Fruit fly (Drosophila melanogaster): ENCODE results near the gene CG9839.
A peak's percentile ranks its signal among the peaks of the same experiment; 100 is the strongest.

CG9839 gene

DNA sequence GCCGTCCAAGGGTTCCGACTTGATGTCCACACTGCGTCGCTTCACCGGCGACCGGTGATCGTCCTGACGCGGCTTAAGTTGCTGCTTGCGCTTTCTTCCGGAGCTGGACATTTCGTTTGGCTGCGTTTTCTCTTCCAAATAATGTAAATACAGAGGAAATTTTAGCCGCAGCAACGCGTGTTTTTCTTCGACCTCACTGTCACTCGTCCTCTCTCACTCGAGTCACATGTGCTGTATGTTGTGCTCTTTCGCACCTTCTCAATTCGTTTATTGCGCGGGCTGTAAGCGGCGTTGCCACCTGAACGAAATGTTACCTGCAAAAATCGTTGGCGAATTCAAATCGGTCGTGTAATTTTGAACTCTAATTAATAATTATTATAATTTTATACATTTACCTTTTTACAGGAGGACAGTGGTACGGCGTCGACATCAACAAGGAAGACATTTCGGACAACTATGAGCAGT lies at the start of gene CG9839:
TSS of gene CG9839 (minus strand) at position 415 of the 465 bp plus-strand sequence.
- TF ChIP-seq noc (tag; optimal IDR thresholded peaks at IDR 0.05) = no peak

DNA sequence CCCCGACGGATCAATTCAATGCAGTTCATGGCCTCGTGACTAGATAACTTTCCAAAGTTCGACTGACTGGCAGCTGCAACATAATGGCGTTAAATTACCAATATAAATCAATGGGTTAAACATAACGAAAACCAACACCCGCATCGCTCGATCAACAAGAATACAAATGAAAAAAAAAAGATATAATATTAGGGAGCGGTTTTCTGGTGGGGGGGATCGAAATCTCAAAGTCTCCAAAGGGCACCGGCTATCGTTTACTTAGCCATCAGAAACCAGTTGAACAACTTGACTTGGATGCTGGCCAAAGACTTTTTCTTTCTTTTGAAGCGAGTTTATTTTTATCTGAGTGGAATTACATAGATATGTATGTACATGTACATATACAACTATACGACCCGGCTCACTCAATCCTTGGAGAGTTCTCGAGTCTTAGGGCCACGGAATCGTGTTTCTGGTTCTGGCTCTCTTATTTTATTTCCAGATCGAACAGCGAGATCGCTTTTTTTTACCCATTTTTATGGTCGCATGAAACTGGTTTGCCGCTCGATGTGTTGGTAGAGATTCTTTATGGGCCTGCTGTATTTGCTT lies 49.1 kb upstream of the CG9839 start:
- no peak for TF ChIP-seq noc (tag; optimal IDR thresholded peaks at IDR 0.05)

DNA sequence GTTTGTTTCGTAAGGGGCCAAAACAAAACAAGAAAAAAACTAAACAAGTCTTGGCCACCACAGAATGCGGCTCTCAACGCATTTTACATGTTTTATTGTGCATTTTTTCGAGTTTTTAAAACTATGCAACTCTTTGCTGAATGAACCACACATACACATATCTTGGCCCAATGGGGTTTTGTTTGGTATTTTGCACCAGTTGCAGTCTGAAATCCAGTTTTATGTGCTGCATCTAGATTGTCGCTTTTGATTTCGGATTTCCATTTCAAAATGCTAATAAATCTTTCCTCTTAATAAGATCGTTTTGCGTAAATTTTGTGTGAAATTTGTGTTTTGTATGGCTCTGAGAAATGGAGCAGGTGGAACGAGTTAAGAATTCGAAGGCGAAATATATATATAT lies 48.1 kb upstream of the CG9839 start:
- no peak for TF ChIP-seq noc (tag; optimal IDR thresholded peaks at IDR 0.05)

DNA sequence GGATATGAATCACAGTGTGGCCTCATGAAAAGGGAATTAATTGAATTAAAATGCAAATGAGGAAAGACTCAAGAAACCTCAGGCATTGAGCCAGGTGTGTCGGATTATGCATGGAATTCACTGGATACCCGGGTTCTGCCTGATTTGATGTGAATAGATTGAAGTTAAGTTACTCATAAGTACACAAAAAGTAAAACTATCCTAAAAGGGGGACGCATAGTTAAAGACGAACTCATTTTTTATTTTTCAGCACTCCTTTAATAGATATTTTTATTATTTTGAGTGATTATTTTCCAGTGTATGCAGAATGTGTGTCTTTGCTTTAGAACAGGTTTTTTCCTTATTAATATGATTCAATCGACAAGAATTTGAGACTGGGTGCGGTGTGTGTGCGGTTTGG lies 47.6 kb upstream of the CG9839 start:
- TF ChIP-seq noc (tag; optimal IDR thresholded peaks at IDR 0.05) = no peak

DNA sequence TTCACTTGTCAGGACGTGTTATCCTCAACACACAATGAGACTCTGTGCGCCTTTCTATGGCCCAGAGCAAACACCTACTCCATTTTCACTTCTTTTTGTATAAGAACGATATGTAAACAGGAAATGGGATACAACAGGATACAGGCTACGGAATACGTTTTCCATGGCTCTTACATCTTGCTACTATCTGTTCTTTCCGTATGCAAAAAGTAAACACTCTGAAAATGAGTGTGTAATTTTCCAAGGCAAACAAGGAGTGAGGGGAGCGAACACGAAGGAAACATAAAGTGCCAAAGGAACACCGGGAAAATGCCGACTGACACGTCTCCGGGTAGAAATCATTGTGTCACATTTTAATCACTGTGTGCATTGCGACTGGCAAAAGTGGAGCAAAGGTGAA lies 45.0 kb upstream of the CG9839 start:
- TF ChIP-seq noc (tag; optimal IDR thresholded peaks at IDR 0.05) = no peak

DNA sequence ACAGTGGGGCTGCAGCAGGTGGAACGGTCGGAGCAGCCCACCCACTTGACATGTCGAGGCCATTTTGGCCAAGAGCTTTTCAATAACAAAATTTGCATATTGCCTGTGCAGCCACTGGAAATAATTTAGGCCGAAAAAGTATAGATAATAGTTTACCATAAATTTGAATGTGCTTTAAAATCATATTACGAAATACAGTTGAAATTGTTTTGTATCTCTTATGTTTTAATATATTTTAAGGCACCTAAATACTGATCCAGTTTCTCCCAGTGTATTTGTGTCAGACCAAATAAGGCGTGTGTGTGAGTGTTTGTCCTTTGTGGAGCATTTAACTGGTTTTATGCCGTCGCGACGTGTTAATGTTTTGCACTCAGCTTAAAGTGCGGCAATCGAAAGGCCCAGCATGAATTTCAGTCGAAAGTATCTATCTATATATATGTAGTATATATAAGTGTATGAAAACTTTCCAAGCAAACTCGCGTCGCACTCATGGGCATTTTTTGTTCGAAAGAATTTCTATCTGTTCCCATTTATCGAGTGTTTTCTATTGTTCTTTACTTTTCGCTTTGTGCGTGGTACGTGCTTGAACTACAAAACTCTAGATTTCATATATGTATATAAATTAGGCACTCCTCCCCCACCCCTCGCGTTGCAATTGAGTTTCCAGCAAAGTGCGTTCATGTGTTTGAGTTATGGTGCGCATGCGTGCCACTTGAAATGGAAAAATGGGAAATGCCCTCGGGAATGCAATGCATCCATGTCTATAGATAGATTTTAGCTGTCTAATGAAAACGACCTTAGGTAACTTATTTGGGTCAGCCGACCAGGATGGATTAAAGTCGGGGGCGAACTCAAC lies 44.0 kb upstream of the CG9839 start:
- no peak for TF ChIP-seq noc (tag; optimal IDR thresholded peaks at IDR 0.05)

DNA sequence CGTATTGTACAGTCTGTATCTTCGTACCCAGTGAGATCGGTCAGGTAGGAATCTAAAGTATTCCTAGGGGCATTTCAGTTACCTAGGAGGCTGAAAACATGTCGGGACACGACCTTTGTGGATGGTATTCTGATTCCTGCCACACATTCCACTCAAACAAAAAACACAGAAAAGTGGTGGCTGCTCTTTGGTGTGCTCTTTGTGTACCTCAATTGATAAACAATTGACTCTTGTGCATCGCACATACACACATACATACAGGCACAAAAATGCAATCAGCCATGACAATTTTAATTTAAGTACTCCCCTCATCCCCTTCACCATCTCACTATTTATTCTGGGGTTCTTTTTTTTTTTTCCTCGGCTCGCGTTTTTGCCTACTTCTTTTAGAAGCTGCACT lies 42.6 kb upstream of the CG9839 start:
- no peak for TF ChIP-seq noc (tag; optimal IDR thresholded peaks at IDR 0.05)

DNA sequence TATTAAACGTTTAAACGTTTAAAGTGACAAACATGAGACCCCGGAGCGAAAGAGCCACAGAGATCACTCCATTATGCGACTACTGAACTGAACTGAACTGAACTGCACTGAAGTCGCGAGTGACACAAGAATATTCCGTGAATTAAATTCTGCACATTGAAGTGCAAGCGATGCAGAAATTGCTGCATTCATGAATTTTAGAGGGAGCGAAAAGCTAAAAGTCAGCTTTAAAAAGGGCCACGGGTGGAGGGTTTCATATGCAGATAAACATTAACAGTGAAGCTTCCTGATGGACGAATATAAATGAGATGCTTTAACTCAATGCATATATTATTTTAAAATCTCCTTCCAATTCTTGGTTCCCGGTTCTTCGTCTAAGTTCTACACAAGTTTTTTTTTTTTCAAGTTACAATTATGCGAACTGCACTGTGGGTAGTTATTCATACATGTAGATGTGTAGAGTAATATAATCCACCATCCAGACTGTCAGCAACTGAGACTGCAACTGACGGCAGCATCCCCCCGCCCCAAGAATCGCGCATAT lies 41.6 kb upstream of the CG9839 start:
- no peak for TF ChIP-seq noc (tag; optimal IDR thresholded peaks at IDR 0.05)

DNA sequence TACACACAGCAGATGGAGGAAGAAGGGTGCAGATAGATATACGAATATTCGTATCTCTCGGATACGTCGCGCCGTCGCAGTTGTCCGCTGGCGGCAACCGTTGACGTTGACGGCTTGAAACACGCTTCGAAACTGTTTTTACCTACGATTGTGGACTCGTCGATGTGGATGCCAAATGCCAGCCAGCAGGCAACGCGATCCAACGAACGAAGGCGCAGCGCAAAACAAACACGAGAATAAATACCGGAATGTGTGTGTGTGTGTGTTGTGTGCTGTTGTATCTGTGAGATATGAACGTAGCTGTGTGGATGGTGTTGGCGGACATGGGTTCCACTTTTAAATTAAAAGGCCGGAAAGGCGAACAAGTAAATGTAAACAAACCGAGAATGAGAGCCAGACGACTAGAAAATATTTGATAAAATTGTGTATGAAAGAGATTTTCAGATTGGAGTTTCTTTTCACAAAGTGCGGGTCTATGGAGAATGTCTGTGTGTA lies 40.6 kb upstream of the CG9839 start:
- peak; percentile 42 for TF ChIP-seq noc (tag; optimal IDR thresholded peaks at IDR 0.05)

DNA sequence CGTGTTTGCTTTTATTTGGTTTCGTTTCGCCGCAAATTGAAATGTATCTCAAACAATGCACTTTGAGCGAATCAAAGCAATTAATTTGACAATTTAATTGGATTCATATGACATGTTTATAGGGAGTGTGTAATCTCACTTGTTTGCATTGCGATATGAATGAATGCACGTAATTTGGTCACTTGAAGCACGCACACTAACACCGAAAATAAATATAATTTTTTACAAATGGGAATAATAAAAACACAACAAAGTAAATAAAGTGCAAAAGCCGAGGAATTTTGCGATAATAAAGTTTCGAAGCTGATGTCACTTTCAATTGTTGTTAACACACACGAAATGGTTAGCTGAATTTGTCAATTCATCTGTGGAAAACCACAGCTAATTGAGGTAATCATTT lies 39.4 kb upstream of the CG9839 start:
- no peak for TF ChIP-seq noc (tag; optimal IDR thresholded peaks at IDR 0.05)

DNA sequence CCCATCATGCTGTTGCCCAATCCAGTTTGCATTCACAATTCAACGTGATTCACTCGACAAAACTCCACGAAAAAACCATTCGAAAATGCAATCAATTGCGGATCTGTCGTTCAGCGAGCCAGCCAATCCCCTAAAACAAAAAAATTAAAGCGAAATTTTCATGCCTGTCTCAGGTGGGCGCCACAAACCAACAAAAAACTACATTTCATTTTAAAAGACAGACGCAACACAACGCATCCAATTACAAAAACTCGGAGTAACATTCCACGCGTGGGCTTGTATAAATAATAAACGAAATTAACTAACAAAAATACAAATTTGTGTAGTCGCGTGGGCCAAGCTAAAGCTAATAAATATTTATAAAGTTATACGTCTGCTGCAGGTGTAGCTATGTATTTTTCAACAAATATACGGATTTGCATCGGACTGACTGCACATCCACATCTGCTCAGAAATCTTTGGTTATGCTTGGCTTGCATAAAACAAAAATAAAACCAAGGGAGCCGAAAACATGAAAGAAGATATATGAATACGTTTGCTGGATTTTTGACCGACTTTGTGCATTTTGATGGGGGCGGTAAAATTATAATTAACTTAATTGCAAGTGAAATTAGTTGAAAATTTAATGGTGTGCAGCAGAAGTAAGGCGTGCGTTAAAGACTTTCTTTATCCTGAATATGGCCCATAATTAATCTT lies 38.5 kb upstream of the CG9839 start:
- no peak for TF ChIP-seq noc (tag; optimal IDR thresholded peaks at IDR 0.05)

DNA sequence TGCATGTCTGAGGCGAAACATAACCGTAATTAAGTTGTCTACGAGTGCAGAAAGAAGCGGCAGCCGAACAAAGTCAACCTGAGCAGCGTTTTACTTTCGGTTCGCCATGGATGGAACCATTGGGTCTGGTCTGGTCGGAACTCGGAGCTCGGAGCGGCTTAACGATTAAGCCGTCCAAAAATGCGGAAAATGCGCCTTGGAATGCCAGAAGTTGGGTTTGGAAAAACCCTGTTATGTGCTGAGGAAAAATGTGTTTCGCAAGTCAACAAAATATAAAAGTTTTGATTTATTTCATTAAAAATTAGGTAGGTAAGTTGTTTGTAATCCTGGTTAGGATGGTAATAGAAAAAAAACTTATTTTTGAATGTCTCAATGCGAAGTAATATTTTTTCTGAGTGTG lies 35.9 kb upstream of the CG9839 start:
- TF ChIP-seq noc (tag; optimal IDR thresholded peaks at IDR 0.05) = no peak

DNA sequence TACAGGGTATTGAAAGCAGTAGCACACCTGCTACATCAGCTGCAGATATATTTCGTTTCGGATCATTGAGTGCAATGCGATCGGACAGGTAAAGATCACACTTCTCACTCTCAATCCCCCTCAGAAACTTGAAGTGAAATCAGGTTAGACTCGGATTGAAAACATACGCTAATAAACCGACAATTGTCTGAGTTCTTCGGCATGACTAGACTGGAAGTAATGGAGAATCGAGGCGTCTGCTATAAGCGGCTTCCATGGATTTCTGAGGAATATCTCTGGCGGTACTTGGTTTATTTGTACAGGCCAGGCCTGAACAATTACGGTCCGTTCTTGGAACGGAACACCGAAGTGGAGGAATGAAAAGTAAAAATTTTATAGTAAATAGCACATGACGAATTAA lies 35.4 kb upstream of the CG9839 start:
- no peak for TF ChIP-seq noc (tag; optimal IDR thresholded peaks at IDR 0.05)

DNA sequence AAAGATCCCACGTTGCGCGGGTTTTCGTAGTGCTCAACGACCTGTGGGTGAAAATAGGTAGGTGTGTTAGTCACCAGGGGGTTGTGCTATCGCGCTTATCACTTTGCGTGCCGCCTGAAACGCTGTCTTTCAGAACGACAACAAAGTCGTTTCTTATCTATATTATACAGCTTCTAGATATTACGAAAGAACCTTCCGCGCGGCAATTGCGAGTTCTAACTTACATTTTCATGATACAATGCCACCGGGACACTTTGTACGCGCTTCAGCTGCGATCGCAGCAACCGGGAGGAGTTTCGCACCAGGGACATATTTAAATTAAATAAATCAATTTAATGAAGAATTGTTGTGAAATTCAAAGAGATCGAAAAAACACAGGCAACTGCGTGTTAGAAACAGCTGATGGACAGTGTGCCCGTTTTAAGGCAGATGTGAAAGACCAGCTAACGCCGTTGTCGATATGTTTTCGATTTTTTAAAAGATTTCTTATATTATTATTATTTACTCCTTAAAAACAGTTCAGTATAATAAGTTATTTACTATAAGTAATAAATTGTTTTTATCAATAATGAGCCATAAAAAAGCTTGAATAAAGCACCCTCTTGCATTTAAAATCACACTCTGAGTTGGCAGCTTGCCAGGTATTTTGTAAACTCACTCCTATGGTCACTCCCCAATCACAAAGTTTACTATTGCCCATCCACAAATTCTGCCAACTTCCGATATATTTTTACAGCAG lies 18.3 kb upstream of the CG9839 start, which contains the start of the genes IscU and CG8379:
TSS of gene IscU (minus strand) at position 417 of the 739 bp plus-strand sequence.
TSS of gene CG8379 (plus strand) at position 651 of the 739 bp plus-strand sequence.
- no peak for TF ChIP-seq noc (tag; optimal IDR thresholded peaks at IDR 0.05)

DNA sequence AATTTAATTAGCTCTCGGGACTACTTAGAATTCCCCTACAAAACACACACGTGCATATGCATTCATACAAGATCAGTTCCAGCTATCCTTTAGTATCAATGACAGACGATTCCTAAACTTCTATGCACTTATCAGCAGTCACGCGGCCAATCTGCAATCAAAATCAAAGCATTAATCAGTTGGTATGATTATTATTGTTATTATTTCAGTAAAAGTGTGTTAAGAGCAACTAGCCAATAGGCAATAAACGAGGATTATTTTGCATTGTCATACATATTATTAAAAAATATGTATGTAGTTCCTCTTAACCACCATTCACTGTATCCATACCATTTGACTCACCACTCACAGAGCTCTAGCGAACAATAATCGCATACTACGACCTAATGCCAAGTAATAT lies 17.3 kb upstream of the CG9839 start:
- TF ChIP-seq noc (tag; optimal IDR thresholded peaks at IDR 0.05) = no peak
